Worm (Caenorhabditis elegans) whole organism, L3 larva: Measurements from ENCODE around the gene mab-10.
A peak's percentile ranks its signal among the peaks of the same experiment; 100 is the strongest.

Experiments used
- aly-2 ChIP-seq: fragments of 150-350 bp; optimal IDR thresholded peaks from 2 replicates; lab custom pipeline; 2014; ENCODE audit warnings: missing biosample characterization, missing genetic modification characterization
- ama-1 ChIP-seq: fragments of 150-350 bp; optimal IDR thresholded peaks from 2 replicates; lab custom pipeline; 2018
- egl-27 ChIP-seq: sonication (generic microtip); optimal IDR thresholded peaks from 4 replicates; lab custom pipeline; 2017; ENCODE audit warnings: missing biosample characterization, missing genetic modification reagents, missing genetic modification characterization
- lin-15B ChIP-seq: fragments of 150-350 bp; optimal IDR thresholded peaks from 2 replicates; lab custom pipeline; 2014; ENCODE audit warnings: missing biosample characterization, missing genetic modification characterization
- nhr-11 ChIP-seq: fragments of 150-350 bp; optimal IDR thresholded peaks from 2 replicates; lab custom pipeline; 2014; ENCODE audit warnings: missing biosample characterization, missing genetic modification characterization
- nhr-23 ChIP-seq: fragments of 150-350 bp; optimal IDR thresholded peaks from 2 replicates; lab custom pipeline; 2014; ENCODE audit warnings: missing biosample characterization, missing genetic modification reagents, missing genetic modification characterization
- sea-2 ChIP-seq: fragments of 150-350 bp; sonication (generic microtip); optimal IDR thresholded peaks from 4 replicates; lab custom pipeline; 2014; ENCODE audit warnings: missing biosample characterization, missing genetic modification reagents, missing genetic modification characterization
- skn-1 ChIP-seq: fragments of 150-350 bp; optimal IDR thresholded peaks from 2 replicates; lab custom pipeline; 2014; ENCODE audit warnings: missing biosample characterization, missing genetic modification characterization
- ztf-11 ChIP-seq: fragments of 150-350 bp; optimal IDR thresholded peaks from 2 replicates; lab custom pipeline; 2014; ENCODE audit warnings: missing biosample characterization, missing genetic modification characterization

DNA sequence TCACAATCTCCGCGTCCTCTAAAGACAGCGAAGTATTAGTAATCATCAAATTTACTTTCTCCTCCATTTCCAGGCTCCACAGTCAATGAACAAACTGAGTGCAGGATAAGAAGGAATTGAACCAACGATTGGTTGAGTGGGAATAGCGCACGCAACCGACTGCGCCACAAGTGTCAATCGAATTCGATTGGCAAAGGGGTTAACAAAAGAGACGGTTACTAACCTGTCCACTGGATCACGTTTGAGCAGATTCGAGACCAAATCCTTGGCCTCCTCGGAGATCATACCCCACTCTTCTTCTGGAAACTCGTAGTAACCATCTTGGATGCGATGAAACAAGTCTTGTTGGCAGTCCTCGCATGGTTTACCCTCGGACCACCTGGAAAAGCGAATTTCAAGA lies 17.3 kb downstream of the mab-10 start:
- TF ChIP-seq sea-2 (GFP tag; lab: Kevin White, UChicago) (no peak), ztf-11 (tag; lab: Kevin White, UChicago) (no peak), lin-15B (tag; lab: Kevin White, UChicago) (no peak), nhr-23 (tag; lab: Kevin White, UChicago) (no peak), skn-1 (tag; lab: Kevin White, UChicago) (no peak), ama-1 (lab: Kevin White, UChicago) (peak; percentile 38), aly-2 (no peak), egl-27 (tag; lab: Kevin White, UChicago) (no peak), nhr-11 (tag; lab: Kevin White, UChicago) (no peak)
